Worm (Caenorhabditis elegans): Measurements from ENCODE around the gene C33F10.1.

- TF ChIP-seq T22C8.4 (GFP tag; IDR thresholded peaks at IDR 0.05): no peak
- no peak for TF ChIP-seq flt-1 (GFP tag; IDR thresholded peaks at IDR 0.05)
- TF ChIP-seq ref-1 (GFP tag; conservative IDR thresholded peaks at IDR 0.05): no peak
- TF ChIP-seq ztf-23 (GFP tag; IDR thresholded peaks at IDR 0.05): no peak
- TF ChIP-seq klf-2 (GFP tag; conservative IDR thresholded peaks at IDR 0.05): no peak
- no peak for TF ChIP-seq med-1 (GFP tag; optimal IDR thresholded peaks at IDR 0.05; ENCODE audit: insufficient read depth)
- TF ChIP-seq tab-1 (GFP tag; IDR thresholded peaks at IDR 0.05): no peak
- TF ChIP-seq cog-1 (tag; optimal IDR thresholded peaks at IDR 0.05): no peak
- TF ChIP-seq ztf-29 (GFP tag; IDR thresholded peaks at IDR 0.05): no peak
These were observed 28.1 kb upstream of the C33F10.1 start for ce11 chrII:4806726-4807125.

All from whole organism, midembryonic.